Worm (Caenorhabditis elegans): ENCODE measurements around the gene vap-1.

The vap-1 gene

DNA sequence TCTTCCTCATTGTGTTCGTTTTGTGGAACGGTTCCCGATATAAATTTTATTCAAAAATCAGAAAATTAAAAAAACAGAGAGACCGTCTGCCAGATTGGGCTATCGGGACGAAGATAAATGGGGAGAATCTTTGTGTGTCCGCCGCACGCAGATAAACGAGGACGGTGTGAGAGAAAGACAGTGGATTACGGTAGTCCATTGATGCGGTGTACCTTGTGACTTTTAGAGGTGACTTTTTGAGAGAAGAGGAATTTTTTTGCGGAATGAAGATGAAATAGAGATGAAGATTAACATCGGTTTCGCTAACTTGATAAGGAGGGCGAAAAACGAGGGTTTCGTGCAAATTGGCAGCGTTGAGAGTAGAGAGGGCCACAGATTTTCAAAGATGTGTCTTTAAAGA, 31.4 kb upstream of the vap-1 start:
- TF ChIP-seq nhr-85 (tag), result peak; percentile 96
- TF ChIP-seq nhr-47 (tag; optimal IDR thresholded peaks at IDR 0.05), result peak; percentile 45
- TF ChIP-seq dpl-1 (GFP tag; optimal IDR thresholded peaks at IDR 0.05), result no peak
- TF ChIP-seq lin-39 (tag; optimal IDR thresholded peaks at IDR 0.05), result no peak
- peak; percentile 70 to 93 for TF ChIP-seq lsy-2 (tag; optimal IDR thresholded peaks at IDR 0.05)
- no peak for TF ChIP-seq vab-15 (tag; optimal IDR thresholded peaks at IDR 0.05)
- peak; percentile 48 for TF ChIP-seq nhr-19 (GFP tag; conservative IDR thresholded peaks at IDR 0.05)
- peak; percentile 46; the same call in 1 of the 2 replicates for TF ChIP-seq grh-1 (GFP tag; IDR thresholded peaks at IDR 0.05)
- TF ChIP-seq snu-23 (GFP tag; optimal IDR thresholded peaks at IDR 0.05), result peak; percentile 72
- TF ChIP-seq mdl-1 (tag; optimal IDR thresholded peaks at IDR 0.05), result peak in 1 of 2 experiments; percentile 65
- TF ChIP-seq pax-3 (tag; optimal IDR thresholded peaks at IDR 0.05), result no peak
- peak; percentile 40 for TF ChIP-seq lin-13 (GFP tag; optimal IDR thresholded peaks at IDR 0.05)
- TF ChIP-seq nhr-71 (tag; optimal IDR thresholded peaks at IDR 0.05), result peak; percentile 77
- TF ChIP-seq nhr-20 (tag; optimal IDR thresholded peaks at IDR 0.05), result peak; percentile 87
- peak; percentile 47 for TF ChIP-seq mep-1 (tag; optimal IDR thresholded peaks at IDR 0.05)
- peak; percentile 68 for TF ChIP-seq nhr-90 (tag; optimal IDR thresholded peaks at IDR 0.05; ENCODE audit: poor library complexity)
- no peak for TF ChIP-seq skn-1 (tag; optimal IDR thresholded peaks at IDR 0.05)
- TF ChIP-seq ceh-63 (GFP tag; optimal IDR thresholded peaks at IDR 0.05), result no peak
- peak in 3 of 6 experiments; percentile 26 to 93 (median 59) for TF ChIP-seq elt-3 (tag; optimal IDR thresholded peaks at IDR 0.05)
- TF ChIP-seq unc-130 (tag; optimal IDR thresholded peaks at IDR 0.05), result peak; percentile 25
- TF ChIP-seq blmp-1 (tag; optimal IDR thresholded peaks at IDR 0.05), result peak; percentile 91
- no peak for TF ChIP-seq sox-4 (tag; optimal IDR thresholded peaks at IDR 0.05)
- TF ChIP-seq C16A3.4 (tag; optimal IDR thresholded peaks at IDR 0.05), result no peak
- no peak for TF ChIP-seq ceh-82 (tag; optimal IDR thresholded peaks at IDR 0.05)
- TF ChIP-seq nhr-77 (tag; optimal IDR thresholded peaks at IDR 0.05), result no peak
- peak; percentile 81 for TF ChIP-seq lin-14 (GFP tag; optimal IDR thresholded peaks at IDR 0.05)
- TF ChIP-seq fkh-4 (tag; optimal IDR thresholded peaks at IDR 0.05; ENCODE audit: borderline replicate concordance), result no peak
- no peak for TF ChIP-seq elt-2 (tag; optimal IDR thresholded peaks at IDR 0.05)
- peak in 1 of 2 experiments; percentile 41 for TF ChIP-seq lin-35 (GFP tag; optimal IDR thresholded peaks at IDR 0.05)
- no peak for TF ChIP-seq mef-2 (tag; optimal IDR thresholded peaks at IDR 0.05)
- peak; percentile 10 for TF ChIP-seq efl-3 (GFP tag; optimal IDR thresholded peaks at IDR 0.05)
- peak; percentile 48 for TF ChIP-seq tbx-2 (tag; optimal IDR thresholded peaks at IDR 0.05)
- peak; percentile 67 for TF ChIP-seq irx-1 (tag; optimal IDR thresholded peaks at IDR 0.05)
- TF ChIP-seq nhr-12 (tag; optimal IDR thresholded peaks at IDR 0.05), result no peak

DNA sequence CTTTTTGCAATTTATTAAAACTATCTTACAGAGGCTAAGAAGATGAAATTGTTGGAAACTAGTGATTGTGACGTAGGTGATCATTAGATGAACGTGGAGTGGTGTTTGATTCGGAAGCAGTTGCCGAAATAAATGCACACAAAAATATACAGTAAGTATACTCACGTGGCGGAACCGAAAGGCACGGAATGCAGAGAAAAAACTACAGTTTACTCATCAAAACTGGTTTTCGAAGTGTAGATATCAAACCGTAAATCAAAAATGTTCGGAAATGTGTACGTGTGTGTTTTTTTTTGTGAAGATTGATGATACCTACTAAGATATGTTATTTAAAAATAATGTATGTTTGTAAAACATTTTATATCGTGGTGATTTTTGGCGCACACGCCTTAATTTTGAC, 30.4 kb upstream of the vap-1 start:
- no peak for TF ChIP-seq hpl-2 (GFP tag; optimal IDR thresholded peaks at IDR 0.05)
- no peak for TF ChIP-seq nhr-76 (tag; optimal IDR thresholded peaks at IDR 0.05)
- no peak for TF ChIP-seq jun-1 (tag; optimal IDR thresholded peaks at IDR 0.05)
- peak; percentile 9; the same call in 1 of the 2 replicates for TF ChIP-seq nhr-19 (GFP tag; conservative IDR thresholded peaks at IDR 0.05)
- peak in 1 of 2 experiments; percentile 22 for TF ChIP-seq lin-35 (GFP tag; optimal IDR thresholded peaks at IDR 0.05)
- TF ChIP-seq skn-1 (tag; optimal IDR thresholded peaks at IDR 0.05), result no peak
- no peak for TF ChIP-seq swsn-7 (tag; optimal IDR thresholded peaks at IDR 0.05)
- TF ChIP-seq ztf-11 (tag; optimal IDR thresholded peaks at IDR 0.05), result no peak
- TF ChIP-seq lsy-2 (tag; optimal IDR thresholded peaks at IDR 0.05), result peak in 1 of 2 experiments; percentile 44
- TF ChIP-seq vab-15 (tag; optimal IDR thresholded peaks at IDR 0.05), result no peak
- no peak for TF ChIP-seq mef-2 (tag; optimal IDR thresholded peaks at IDR 0.05)
- TF ChIP-seq nhr-11 (tag; optimal IDR thresholded peaks at IDR 0.05), result no peak
- TF ChIP-seq lir-3 (tag; optimal IDR thresholded peaks at IDR 0.05; ENCODE audit: poor library complexity), result no peak
- no peak for TF ChIP-seq pax-3 (tag; optimal IDR thresholded peaks at IDR 0.05)
- TF ChIP-seq grh-1 (GFP tag; IDR thresholded peaks at IDR 0.05), result peak; percentile 63
- TF ChIP-seq lin-15B (tag; optimal IDR thresholded peaks at IDR 0.05), result no peak
- TF ChIP-seq dsc-1 (tag; optimal IDR thresholded peaks at IDR 0.05), result no peak
- no peak for TF ChIP-seq ceh-90 (tag; optimal IDR thresholded peaks at IDR 0.05)
- no peak for TF ChIP-seq nhr-237 (tag; optimal IDR thresholded peaks at IDR 0.05)
- TF ChIP-seq dpl-1 (GFP tag; optimal IDR thresholded peaks at IDR 0.05), result no peak
- TF ChIP-seq ces-1 (GFP tag; optimal IDR thresholded peaks at IDR 0.05), result no peak
- TF ChIP-seq C16A3.4 (tag; optimal IDR thresholded peaks at IDR 0.05), result no peak
- peak; percentile 14 for TF ChIP-seq nhr-90 (tag; optimal IDR thresholded peaks at IDR 0.05; ENCODE audit: poor library complexity)
- no peak for TF ChIP-seq lin-13 (GFP tag; optimal IDR thresholded peaks at IDR 0.05)
- TF ChIP-seq zag-1 (tag; optimal IDR thresholded peaks at IDR 0.05), result no peak
- peak; percentile 50 for TF ChIP-seq nhr-71 (tag; optimal IDR thresholded peaks at IDR 0.05)
- TF ChIP-seq elt-3 (tag; optimal IDR thresholded peaks at IDR 0.05), result peak in 1 of 6 experiments; percentile 11
- TF ChIP-seq nhr-84 (tag; optimal IDR thresholded peaks at IDR 0.05), result no peak
- peak; percentile 94 for TF ChIP-seq nhr-85 (tag)
- TF ChIP-seq isw-1 (GFP tag; IDR thresholded peaks at IDR 0.05), result no peak
- peak; percentile 18 for TF ChIP-seq snu-23 (GFP tag; optimal IDR thresholded peaks at IDR 0.05)
- TF ChIP-seq ceh-82 (tag; optimal IDR thresholded peaks at IDR 0.05), result no peak
- peak; percentile 80 for TF ChIP-seq nhr-20 (tag; optimal IDR thresholded peaks at IDR 0.05)
